Fruit fly (Drosophila melanogaster): ENCODE measurements around the gene tap.
A peak's percentile ranks its signal among the peaks of the same experiment; 100 is the strongest.

The tap gene

DNA sequence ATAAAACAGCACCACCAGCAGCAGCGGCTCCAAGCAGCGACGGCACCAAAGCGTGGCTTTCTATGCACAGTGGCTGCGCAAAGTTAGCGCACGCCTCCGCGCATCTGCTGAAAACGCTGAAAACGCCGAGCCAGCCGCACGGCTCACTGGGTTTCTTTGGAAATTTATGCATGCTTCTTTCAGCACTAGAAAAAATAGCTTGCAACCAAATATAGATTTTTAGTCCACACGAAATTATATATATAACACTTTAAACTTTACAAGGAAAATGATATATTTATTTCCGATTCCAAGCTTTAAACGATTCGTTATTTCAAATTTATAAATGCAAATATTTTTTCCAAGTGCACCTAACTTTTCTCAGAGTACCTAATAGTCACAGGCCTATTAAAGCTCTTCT is 45.2 kb downstream of the tap start (continued):
- no peak for TF ChIP-seq CG11085 (GFP tag; IDR thresholded peaks at IDR 0.05)
- no peak for TF ChIP-seq NfI (GFP tag; optimal IDR thresholded peaks at IDR 0.05)
- TF ChIP-seq Doc3 (GFP tag; IDR thresholded peaks at IDR 0.05; ENCODE audit: partially characterized antibody), result no peak
- peak; percentile 31 for TF ChIP-seq D19A (tag; optimal IDR thresholded peaks at IDR 0.05)
- no peak for TF ChIP-seq gcm2 (GFP tag; optimal IDR thresholded peaks at IDR 0.05)
- no peak for TF ChIP-seq CG15514 (GFP tag; optimal IDR thresholded peaks at IDR 0.05)
- TF ChIP-seq kah (GFP tag; optimal IDR thresholded peaks at IDR 0.05), result no peak
- peak; percentile 14 for TF ChIP-seq CG33557 (GFP tag; optimal IDR thresholded peaks at IDR 0.05)
- no peak for TF ChIP-seq Hr39 (optimal IDR thresholded peaks at IDR 0.05)
- TF ChIP-seq Dp (GFP tag; optimal IDR thresholded peaks at IDR 0.05), result no peak
- TF ChIP-seq ci (GFP tag; IDR thresholded peaks at IDR 0.05), result peak; percentile 55; the same call in 2 of the 3 replicates
- TF ChIP-seq jumu (GFP tag; optimal IDR thresholded peaks at IDR 0.05), result no peak
- no peak for TF ChIP-seq cg (GFP tag; optimal IDR thresholded peaks at IDR 0.05)
- no peak for TF ChIP-seq toy (GFP tag; IDR thresholded peaks at IDR 0.05)
- TF ChIP-seq bigmax (GFP tag; optimal IDR thresholded peaks at IDR 0.05), result no peak
- TF ChIP-seq ranshi (GFP tag; IDR thresholded peaks at IDR 0.05), result no peak
- TF ChIP-seq h (optimal IDR thresholded peaks at IDR 0.05), result no peak
- no peak for TF ChIP-seq HLH54F (GFP tag; optimal IDR thresholded peaks at IDR 0.05)
- TF ChIP-seq CG6765 (GFP tag; optimal IDR thresholded peaks at IDR 0.05), result no peak
- TF ChIP-seq Max (GFP tag; optimal IDR thresholded peaks at IDR 0.05), result peak; percentile 16
- TF ChIP-seq ftz-f1 (GFP tag; optimal IDR thresholded peaks at IDR 0.05), result no peak
- no peak for TF ChIP-seq CG12769 (tag; optimal IDR thresholded peaks at IDR 0.05)
- TF ChIP-seq CG11560 (tag; IDR thresholded peaks at IDR 0.05), result no peak
- TF ChIP-seq ash1 (GFP tag; optimal IDR thresholded peaks at IDR 0.05), result no peak
- no peak for TF ChIP-seq Lhr (GFP tag; optimal IDR thresholded peaks at IDR 0.05)
- TF ChIP-seq CG9797 (GFP tag; optimal IDR thresholded peaks at IDR 0.05), result no peak
- TF ChIP-seq Rx (GFP tag; IDR thresholded peaks at IDR 0.05), result no peak
- TF ChIP-seq B-H1 (GFP tag; IDR thresholded peaks at IDR 0.05), result no peak
- no peak for TF ChIP-seq Hr78 (GFP tag; optimal IDR thresholded peaks at IDR 0.05)
- TF ChIP-seq CG10654 (GFP tag; optimal IDR thresholded peaks at IDR 0.05), result peak; percentile 6
- peak; percentile 33 for TF ChIP-seq Asciz (GFP tag; optimal IDR thresholded peaks at IDR 0.05)
- no peak for TF ChIP-seq mld (GFP tag; IDR thresholded peaks at IDR 0.05; ENCODE audit: partially characterized antibody)
- no peak for TF ChIP-seq CG18599 (GFP tag; optimal IDR thresholded peaks at IDR 0.05)
- TF ChIP-seq Atf-2 (GFP tag; optimal IDR thresholded peaks at IDR 0.05), result no peak
- no peak for TF ChIP-seq Deaf1 (tag; optimal IDR thresholded peaks at IDR 0.05)
- no peak for TF ChIP-seq wek (GFP tag; optimal IDR thresholded peaks at IDR 0.05)
- no peak for TF ChIP-seq Atf3 (GFP tag; optimal IDR thresholded peaks at IDR 0.05)
- no peak for TF ChIP-seq CG17186 (GFP tag; optimal IDR thresholded peaks at IDR 0.05)
- no peak for TF ChIP-seq en (GFP tag; optimal IDR thresholded peaks at IDR 0.05)
- no peak for TF ChIP-seq abd-A (tag; optimal IDR thresholded peaks at IDR 0.05)
- TF ChIP-seq CG31388 (GFP tag; optimal IDR thresholded peaks at IDR 0.05), result no peak
- no peak for TF ChIP-seq Dbx (GFP tag; IDR thresholded peaks at IDR 0.05)
- TF ChIP-seq pan (optimal IDR thresholded peaks at IDR 0.05), result no peak
- TF ChIP-seq pan (GFP tag; optimal IDR thresholded peaks at IDR 0.05 in 1 of 2, IDR thresholded peaks at IDR 0.05 in 1 of 2), result no peak
- peak; percentile 45 for TF ChIP-seq CG13424 (tag; optimal IDR thresholded peaks at IDR 0.05)
- no peak for TF ChIP-seq CG10543 (GFP tag; optimal IDR thresholded peaks at IDR 0.05)
- TF ChIP-seq CG1529 (GFP tag; optimal IDR thresholded peaks at IDR 0.05), result peak; percentile 1
- TF ChIP-seq CG33213 (GFP tag; optimal IDR thresholded peaks at IDR 0.05), result no peak
- TF ChIP-seq dimm (GFP tag; IDR thresholded peaks at IDR 0.05), result no peak
- TF ChIP-seq CG6854 (GFP tag; optimal IDR thresholded peaks at IDR 0.05), result peak; percentile 1
- TF ChIP-seq lilli (GFP tag; optimal IDR thresholded peaks at IDR 0.05), result peak; percentile 17
- no peak for TF ChIP-seq sima (GFP tag; optimal IDR thresholded peaks at IDR 0.05)
